Worm (Caenorhabditis elegans) whole organism, young adult: ENCODE results near the gene paml-1.

Source experiments
- B0019.2 ChIP-seq: fragments of 200-800 bp; sonication (Bioruptor generic); conservative IDR thresholded peaks from 2 replicates; pipeline ENCODE4 v1.3.6; 2022; ENCODE audit warnings: missing genetic modification reagents, missing genetic modification characterization, missing compliant biosample characterization
- B0261.1 ChIP-seq: sonication (generic microtip); optimal IDR thresholded peaks from 2 replicates; lab custom pipeline; 2016; ENCODE audit warnings: mild to moderate bottlenecking, missing genetic modification characterization, moderate library complexity, missing compliant biosample characterization
- F23B12.7 ChIP-seq: sonication (generic microtip); optimal IDR thresholded peaks from 2 replicates; lab custom pipeline; 2017; ENCODE audit warnings: missing genetic modification characterization, mild to moderate bottlenecking, missing compliant biosample characterization, antibody characterized with exemption, moderate library complexity; ENCODE audit not compliant: insufficient read depth
- F57A8.1 ChIP-seq: fragments of 200-800 bp; sonication (Bioruptor generic); optimal IDR thresholded peaks from 2 replicates; lab custom pipeline; 2018; ENCODE audit warnings: mild to moderate bottlenecking, missing genetic modification characterization, moderate library complexity, missing compliant biosample characterization
- K11D2.4 ChIP-seq: fragments of 200-800 bp; sonication (Bioruptor generic); IDR thresholded peaks from 2 replicates; pipeline ENCODE4 v1.3.6; 2022; ENCODE audit warnings: missing genetic modification reagents, missing genetic modification characterization, missing compliant biosample characterization
- T07F8.4 ChIP-seq: sonication (generic microtip); optimal IDR thresholded peaks from 2 replicates; lab custom pipeline; 2016; ENCODE audit warnings: mild to moderate bottlenecking, missing genetic modification characterization, moderate library complexity, missing compliant biosample characterization
- Y56A3A.18 ChIP-seq: fragments of 200-800 bp; sonication (Bioruptor generic); IDR thresholded peaks from 2 replicates; pipeline ENCODE4 v1.3.6; 2022; ENCODE audit warnings: missing genetic modification reagents, missing genetic modification characterization, missing compliant biosample characterization
- ccch-3 ChIP-seq: fragments of 200-800 bp; sonication (Bioruptor generic); optimal IDR thresholded peaks from 2 replicates; lab custom pipeline; 2018; ENCODE audit warnings: mild to moderate bottlenecking, missing genetic modification characterization, missing compliant biosample characterization
- cebp-1 ChIP-seq, 2 experiments: fragments of 200-800 bp in 1 of 2; sonication (Bioruptor generic) in 1 of 2; sonication (generic microtip) in 1 of 2; IDR thresholded peaks in 1 of 2; optimal IDR thresholded peaks in 1 of 2; 2 replicates each; pipeline versions ENCODE4 v1.3.6 to Lab custom; 2017 to 2022; ENCODE audit warnings: missing compliant biosample characterization in 2 of 2, missing genetic modification characterization in 2 of 2, mild to moderate bottlenecking in 1 of 2, missing genetic modification reagents in 1 of 2, moderate library complexity in 1 of 2
- cebp-2 ChIP-seq: fragments of 200-800 bp; sonication (Bioruptor generic); IDR thresholded peaks from 2 replicates; pipeline ENCODE4 v1.3.6; 2022; ENCODE audit warnings: missing genetic modification characterization, missing compliant biosample characterization
- chd-7 ChIP-seq: sonication (generic microtip); optimal IDR thresholded peaks from 2 replicates; lab custom pipeline; 2016; ENCODE audit warnings: mild to moderate bottlenecking, missing genetic modification characterization, moderate library complexity, missing compliant biosample characterization
- die-1 ChIP-seq: sonication (generic microtip); optimal IDR thresholded peaks from 2 replicates; lab custom pipeline; 2016; ENCODE audit warnings: missing genotype, mild to moderate bottlenecking, missing genetic modification characterization, missing compliant biosample characterization
- dox-1 ChIP-seq: fragments of 200-800 bp; sonication (Bioruptor generic); IDR thresholded peaks from 2 replicates; pipeline ENCODE4 v1.3.6; 2022; ENCODE audit warnings: missing genetic modification reagents, missing genetic modification characterization, missing compliant biosample characterization
- dpff-1 ChIP-seq: sonication (generic microtip); optimal IDR thresholded peaks from 2 replicates; lab custom pipeline; 2017; ENCODE audit warnings: mild to moderate bottlenecking, missing genetic modification characterization, missing compliant biosample characterization
- dpl-1 ChIP-seq: fragments of 150-350 bp; optimal IDR thresholded peaks from 2 replicates; lab custom pipeline; 2014; ENCODE audit warnings: missing biosample characterization, missing genetic modification reagents, missing genetic modification characterization
- efl-1 ChIP-seq: fragments of 150-350 bp; optimal IDR thresholded peaks from 2 replicates; lab custom pipeline; 2014; ENCODE audit warnings: missing biosample characterization, missing genetic modification reagents, missing genetic modification characterization
- ekl-4 ChIP-seq: fragments of 200-800 bp; sonication (Bioruptor generic); IDR thresholded peaks from 2 replicates; pipeline ENCODE4 v1.3.6; 2022; ENCODE audit warnings: missing genetic modification reagents, missing genetic modification characterization, missing compliant biosample characterization
- hlh-26 ChIP-seq: fragments of 200-800 bp; sonication (Bioruptor generic); conservative IDR thresholded peaks from 2 replicates; pipeline ENCODE4 v1.3.6; 2022; ENCODE audit warnings: missing genetic modification reagents, missing genetic modification characterization, missing compliant biosample characterization
- let-607 ChIP-seq, 2 experiments: fragments of 200-800 bp in 1 of 2; sonication (Bioruptor generic) in 1 of 2; sonication (generic microtip) in 1 of 2; optimal IDR thresholded peaks; 2 replicates each; lab custom pipeline; 2016 to 2018; ENCODE audit warnings: mild to moderate bottlenecking in 2 of 2, missing compliant biosample characterization in 2 of 2, missing genetic modification characterization in 2 of 2, moderate library complexity in 2 of 2, missing genotype in 1 of 2
- lin-26 ChIP-seq: fragments of 200-800 bp; sonication (Bioruptor generic); IDR thresholded peaks from 2 replicates; pipeline ENCODE4 v1.3.6; 2022; ENCODE audit warnings: missing genetic modification reagents, missing genetic modification characterization, missing compliant biosample characterization
- lin-35 ChIP-seq, 3 experiments: fragments of 150-350 bp in 2 of 3; sonication (generic microtip) in 1 of 3; optimal IDR thresholded peaks; 2 replicates each; lab custom pipeline; 2014 to 2018; ENCODE audit warnings: missing biosample characterization in 3 of 3, missing genetic modification characterization in 3 of 3, missing genetic modification reagents in 3 of 3
- lir-1 ChIP-seq: fragments of 200-800 bp; sonication (Bioruptor generic); conservative IDR thresholded peaks from 2 replicates; pipeline ENCODE4 v1.3.6; 2022; ENCODE audit warnings: missing genetic modification reagents, missing genetic modification characterization, missing compliant biosample characterization
- lsl-1 ChIP-seq: fragments of 200-800 bp; sonication (Bioruptor generic); optimal IDR thresholded peaks from 2 replicates; lab custom pipeline; 2018; ENCODE audit warnings: mild to moderate bottlenecking, missing genetic modification characterization, moderate library complexity, missing compliant biosample characterization
- madf-8 ChIP-seq: fragments of 200-800 bp; sonication (Bioruptor generic); conservative IDR thresholded peaks from 2 replicates; pipeline ENCODE4 v1.3.6; 2022; ENCODE audit warnings: missing genetic modification reagents, missing genetic modification characterization, missing compliant biosample characterization
- mel-28 ChIP-seq: sonication (generic microtip); optimal IDR thresholded peaks from 2 replicates; lab custom pipeline; 2016; ENCODE audit warnings: borderline replicate concordance, mild to moderate bottlenecking, missing genetic modification characterization, missing compliant biosample characterization
- mes-4 ChIP-seq: sonication (generic microtip); optimal IDR thresholded peaks from 2 replicates; lab custom pipeline; 2016; ENCODE audit warnings: missing genotype, missing genetic modification characterization, missing compliant biosample characterization
- nfyb-1 ChIP-seq: fragments of 200-800 bp; sonication (Bioruptor generic); IDR thresholded peaks from 2 replicates; pipeline ENCODE4 v1.3.6; 2022; ENCODE audit warnings: missing genetic modification reagents, missing genetic modification characterization, missing compliant biosample characterization
- sdz-38 ChIP-seq: sonication (generic microtip); optimal IDR thresholded peaks from 2 replicates; lab custom pipeline; 2016; ENCODE audit warnings: missing genotype, missing genetic modification characterization, missing compliant biosample characterization
- tlf-1 ChIP-seq: fragments of 200-800 bp; sonication (Bioruptor generic); optimal IDR thresholded peaks from 2 replicates; lab custom pipeline; 2018; ENCODE audit warnings: mild to moderate bottlenecking, missing genetic modification characterization, missing compliant biosample characterization
- unc-62 ChIP-seq: fragments of 150-350 bp; optimal IDR thresholded peaks from 2 replicates; lab custom pipeline; 2014; ENCODE audit warnings: missing biosample characterization, missing genetic modification reagents, missing genetic modification characterization
- zfh-2 ChIP-seq: fragments of 200-800 bp; sonication (Bioruptor generic); conservative IDR thresholded peaks from 2 replicates; pipeline ENCODE4 v1.3.6; 2022; ENCODE audit warnings: missing genetic modification reagents, missing genetic modification characterization, missing compliant biosample characterization
- zim-3 ChIP-seq: sonication (generic microtip); optimal IDR thresholded peaks from 2 replicates; lab custom pipeline; 2017; ENCODE audit warnings: mild to moderate bottlenecking, missing genetic modification characterization, moderate library complexity, missing compliant biosample characterization
- ztf-3 ChIP-seq: fragments of 200-800 bp; sonication (Bioruptor generic); optimal IDR thresholded peaks from 2 replicates; lab custom pipeline; 2018; ENCODE audit warnings: mild to moderate bottlenecking, missing genetic modification characterization, missing compliant biosample characterization
- ztf-6 ChIP-seq: fragments of 200-800 bp; sonication (Bioruptor generic); IDR thresholded peaks from 2 replicates; pipeline ENCODE4 v1.3.6; 2022; ENCODE audit warnings: missing genetic modification reagents, missing genetic modification characterization, missing compliant biosample characterization

Gene paml-1

DNA sequence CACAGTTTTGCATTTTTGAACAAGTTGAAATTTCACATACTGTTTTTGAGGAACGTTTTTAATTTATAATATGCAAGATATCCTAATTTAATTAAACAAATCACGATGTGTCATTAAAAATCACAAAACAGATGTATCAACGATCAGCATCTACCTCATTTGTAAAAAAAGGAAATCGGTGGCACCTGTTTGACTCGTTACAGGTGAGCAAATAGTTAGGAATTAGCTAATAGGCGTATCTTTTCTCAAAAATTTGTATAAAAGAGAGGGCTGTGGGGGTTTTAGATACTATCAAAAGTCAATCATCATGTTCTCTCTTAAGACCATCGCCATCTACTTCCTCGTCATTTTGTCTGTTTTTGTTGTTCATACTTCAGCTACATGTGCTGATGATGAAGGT, 34.8 kb downstream of the paml-1 start, which contains the start of gene T20G5.8:
TSS of gene T20G5.8 (plus strand) at position 301 of the 400 bp plus-strand sequence.
- TF ChIP-seq lin-35 (GFP tag; optimal IDR thresholded peaks at IDR 0.05; lab: Kevin White, UChicago) = no peak
- no peak for TF ChIP-seq dox-1 (GFP tag; lab: Robert Waterston, UW)
- no peak for TF ChIP-seq mel-28 (tag; lab: Kevin White, UChicago)
- no peak for TF ChIP-seq B0261.1
- no peak for TF ChIP-seq mes-4
- TF ChIP-seq tlf-1 (GFP tag; lab: Kevin White, UChicago) = no peak
- no peak for TF ChIP-seq zim-3 (tag; lab: Kevin White, UChicago)
- TF ChIP-seq lir-1 (GFP tag; lab: Robert Waterston, UW) = no peak
- TF ChIP-seq cebp-2 = no peak
- TF ChIP-seq hlh-26 = no peak
- TF ChIP-seq unc-62 (GFP tag; lab: Kevin White, UChicago) = no peak
- no peak for TF ChIP-seq K11D2.4 (GFP tag; lab: Robert Waterston, UW)
- no peak for TF ChIP-seq T07F8.4 (tag; lab: Kevin White, UChicago)
- no peak for TF ChIP-seq die-1 (tag; lab: Kevin White, UChicago)
- TF ChIP-seq ccch-3 (GFP tag; lab: Kevin White, UChicago) = no peak
- TF ChIP-seq, all 124 proteins: peak for 0

- TF ChIP-seq lin-26 (GFP tag; lab: Robert Waterston, UW) (no peak), sdz-38 (no peak), F23B12.7 (tag; lab: Kevin White, UChicago) (no peak), dox-1 (GFP tag; lab: Robert Waterston, UW) (no peak), lsl-1 (GFP tag; lab: Kevin White, UChicago) (no peak), efl-1 (GFP tag; lab: Kevin White, UChicago) (no peak)
- TF ChIP-seq, all 124 proteins: peak for 0
These were observed 36.5 kb downstream of the paml-1 start, which contains the start of gene dod-6 for ce11 chrIII:10197416-10197815. TSS of gene dod-6 (plus strand) at chrIII:10197716.

- TF ChIP-seq let-607 (tag; optimal IDR thresholded peaks at IDR 0.05; lab: Kevin White, UChicago) (peak in 1 of 2 experiments; percentile 39), unc-62 (GFP tag; lab: Kevin White, UChicago) (peak; percentile 56), B0019.2 (GFP tag; lab: Robert Waterston, UW) (no peak), F57A8.1 (GFP tag; lab: Kevin White, UChicago) (no peak), nfyb-1 (GFP tag; lab: Robert Waterston, UW) (0 out of 2 replicates have a peak, but pooled peaks have one; percentile 30)
These were observed 37.1 kb downstream of the paml-1 start for ce11 chrIII:10196796-10197195.

DNA sequence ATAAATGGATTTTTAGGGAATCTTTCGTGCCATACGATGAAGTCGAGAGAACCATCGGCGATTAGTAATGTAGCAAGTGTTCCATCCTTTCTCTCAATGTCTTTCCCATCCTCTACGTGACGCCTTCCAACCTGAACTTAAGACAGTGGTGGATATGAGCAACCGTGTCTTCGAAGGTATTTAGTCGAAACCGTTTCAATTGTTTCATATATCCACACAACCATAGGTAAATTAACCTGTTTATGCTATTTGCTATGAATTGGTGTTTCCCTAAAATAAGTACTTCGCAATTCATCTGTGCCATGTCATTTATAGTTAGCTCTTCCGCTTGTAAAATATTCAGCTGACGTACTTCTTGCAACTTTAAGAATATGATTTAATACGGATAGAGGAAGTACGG, 38.0 kb downstream of the paml-1 start:
- no peak for TF ChIP-seq dpl-1 (GFP tag; lab: Kevin White, UChicago)
- TF ChIP-seq cebp-1 (GFP tag; IDR thresholded peaks at IDR 0.05; lab: Robert Waterston, UW) = no peak
- TF ChIP-seq cebp-1 (tag; optimal IDR thresholded peaks at IDR 0.05; lab: Kevin White, UChicago) = no peak
- TF ChIP-seq Y56A3A.18 (GFP tag; lab: Robert Waterston, UW) = no peak
- TF ChIP-seq ztf-3 (GFP tag; lab: Kevin White, UChicago) = no peak
- no peak for TF ChIP-seq K11D2.4 (GFP tag; lab: Robert Waterston, UW)
- TF ChIP-seq mel-28 (tag; lab: Kevin White, UChicago) = no peak
- no peak for TF ChIP-seq lin-26 (GFP tag; lab: Robert Waterston, UW)
- no peak for TF ChIP-seq chd-7 (tag; lab: Kevin White, UChicago)
- TF ChIP-seq ztf-6 (GFP tag; lab: Robert Waterston, UW) = no peak
- no peak for TF ChIP-seq dpff-1 (tag; lab: Kevin White, UChicago)
- no peak for TF ChIP-seq zfh-2 (GFP tag; lab: Robert Waterston, UW)
- no peak for TF ChIP-seq ekl-4 (GFP tag; lab: Robert Waterston, UW)
- no peak for TF ChIP-seq madf-8 (GFP tag; lab: Robert Waterston, UW)
